Worm (Caenorhabditis elegans) whole organism, early embryonic: ENCODE results near the gene clc-22.

Experiments used
- B0310.2 ChIP-seq: sonication (generic microtip); optimal IDR thresholded peaks from 2 replicates; lab custom pipeline; 2016; ENCODE audit warnings: mild to moderate bottlenecking, missing genetic modification characterization, missing compliant biosample characterization
- ama-1 ChIP-seq: fragments of 150-350 bp; optimal IDR thresholded peaks from 2 replicates; lab custom pipeline; 2014
- flt-1 ChIP-seq: fragments of 200-800 bp; sonication (Bioruptor generic); IDR thresholded peaks from 2 replicates; pipeline ENCODE4 v1.3.6; 2022; ENCODE audit warnings: missing genetic modification characterization, missing compliant biosample characterization
- hnd-1 ChIP-seq: sonication (generic microtip); optimal IDR thresholded peaks from 2 replicates; lab custom pipeline; 2016; ENCODE audit warnings: missing genetic modification characterization, missing compliant biosample characterization
- scrt-1 ChIP-seq: fragments of 200-800 bp; sonication (Bioruptor generic); IDR thresholded peaks from 2 replicates; pipeline ENCODE4 v1.3.6; 2022; ENCODE audit warnings: missing genetic modification characterization, missing compliant biosample characterization
- sea-1 ChIP-seq: fragments of 200-800 bp; sonication (Bioruptor generic); conservative IDR thresholded peaks from 2 replicates; pipeline ENCODE4 v1.3.6; 2022; ENCODE audit warnings: missing genetic modification characterization, missing compliant biosample characterization
- tbx-11 ChIP-seq: fragments of 200-800 bp; sonication (Bioruptor generic); IDR thresholded peaks from 2 replicates; pipeline ENCODE4 v1.3.6; 2022; ENCODE audit warnings: missing genetic modification characterization, missing compliant biosample characterization
- tbx-37 ChIP-seq: fragments of 200-800 bp; sonication (Bioruptor generic); conservative IDR thresholded peaks from 2 replicates; pipeline ENCODE4 v1.3.6; 2022; ENCODE audit warnings: missing genetic modification reagents, missing genetic modification characterization, missing compliant biosample characterization
- tra-4 ChIP-seq: sonication (generic microtip); optimal IDR thresholded peaks from 2 replicates; lab custom pipeline; 2017; ENCODE audit warnings: missing genetic modification characterization, missing compliant biosample characterization

DNA sequence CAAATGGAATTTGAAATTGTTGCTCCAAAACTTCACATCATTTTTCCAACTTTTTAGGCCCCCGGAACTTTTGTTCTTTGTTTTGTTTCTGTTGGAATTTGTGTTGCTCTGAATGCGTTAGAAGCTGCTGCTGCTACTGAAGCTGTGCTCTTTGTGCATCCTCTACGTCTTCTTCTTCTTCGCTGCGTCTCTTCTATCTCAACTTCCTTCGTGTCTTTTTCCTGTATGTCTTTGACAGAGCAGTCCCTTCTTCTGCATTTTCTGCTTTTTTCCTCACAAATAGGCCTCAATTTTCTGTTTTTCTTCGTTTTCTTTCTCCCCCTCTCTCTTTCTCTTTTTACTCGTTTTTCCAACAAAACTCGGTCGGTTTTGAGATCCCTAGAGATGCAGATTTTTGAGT lies 34.6 kb downstream of the clc-22 start:
- TF ChIP-seq flt-1 (GFP tag; lab: Robert Waterston, UW) (no peak), ama-1 (lab: Kevin White, UChicago) (no peak), tbx-37 (GFP tag; lab: Robert Waterston, UW) (no peak), B0310.2 (tag; lab: Kevin White, UChicago) (no peak), scrt-1 (no peak), sea-1 (GFP tag; lab: Robert Waterston, UW) (no peak), tra-4 (tag; lab: Kevin White, UChicago) (no peak), hnd-1 (tag; lab: Kevin White, UChicago) (no peak), tbx-11 (GFP tag; lab: Robert Waterston, UW) (no peak)
